Worm (Caenorhabditis elegans) whole organism, L3 larva: ENCODE measurements around the gene cng-3.

Source experiments
- R02D3.7 ChIP-seq: fragments of 150-350 bp; optimal IDR thresholded peaks from 2 replicates; lab custom pipeline; 2014; ENCODE audit warnings: missing biosample characterization, missing genetic modification characterization
- ZK546.5 ChIP-seq: sonication (generic microtip); optimal IDR thresholded peaks from 2 replicates; lab custom pipeline; 2017; ENCODE audit warnings: missing biosample characterization, missing genetic modification characterization
- ceh-16 ChIP-seq: sonication (generic microtip); optimal IDR thresholded peaks from 2 replicates; lab custom pipeline; 2017; ENCODE audit warnings: missing biosample characterization, missing genetic modification characterization
- ceh-28 ChIP-seq: fragments of 150-350 bp; optimal IDR thresholded peaks from 2 replicates; lab custom pipeline; 2014; ENCODE audit warnings: missing biosample characterization, missing genetic modification reagents, missing genetic modification characterization
- ceh-82 ChIP-seq: fragments of 150-350 bp; optimal IDR thresholded peaks from 2 replicates; lab custom pipeline; 2014; ENCODE audit warnings: missing biosample characterization, missing genetic modification characterization
- ceh-9 ChIP-seq: sonication (generic microtip); optimal IDR thresholded peaks from 2 replicates; lab custom pipeline; 2018; ENCODE audit warnings: missing biosample characterization, missing genetic modification characterization
- daf-12 ChIP-seq: fragments of 150-350 bp; optimal IDR thresholded peaks from 2 replicates; lab custom pipeline; 2014; ENCODE audit warnings: missing biosample characterization, missing genetic modification reagents, missing genetic modification characterization
- egl-27 ChIP-seq: sonication (generic microtip); optimal IDR thresholded peaks from 4 replicates; lab custom pipeline; 2017; ENCODE audit warnings: missing biosample characterization, missing genetic modification reagents, missing genetic modification characterization
- egl-5 ChIP-seq: fragments of 150-350 bp; optimal IDR thresholded peaks from 2 replicates; lab custom pipeline; 2017; ENCODE audit warnings: missing biosample characterization, missing genetic modification reagents, missing genetic modification characterization, inconsistent platforms
- elt-1 ChIP-seq: fragments of 150-350 bp; optimal IDR thresholded peaks from 2 replicates; lab custom pipeline; 2014; ENCODE audit warnings: missing biosample characterization, missing genetic modification characterization
- elt-2 ChIP-seq: sonication (generic microtip); optimal IDR thresholded peaks from 2 replicates; lab custom pipeline; 2016; ENCODE audit warnings: missing genetic modification reagents, mild to moderate bottlenecking, missing genetic modification characterization, missing compliant biosample characterization
- elt-3 ChIP-seq, 3 experiments: fragments of 150-350 bp in 1 of 3; sonication (generic microtip) in 2 of 3; optimal IDR thresholded peaks; 2 replicates in 2 of 3; 4 replicates in 1 of 3; lab custom pipeline; 2014 to 2017; ENCODE audit warnings: missing biosample characterization in 3 of 3, missing genetic modification characterization in 3 of 3
- eor-1 ChIP-seq, 2 experiments: fragments of 150-350 bp; optimal IDR thresholded peaks; 2 replicates each; lab custom pipeline; 2014 to 2018; ENCODE audit warnings: missing biosample characterization in 2 of 2, missing genetic modification characterization in 2 of 2
- fkh-10 ChIP-seq: sonication (generic microtip); optimal IDR thresholded peaks from 2 replicates; lab custom pipeline; 2017; ENCODE audit warnings: missing biosample characterization, missing genetic modification reagents, missing genetic modification characterization
- fkh-2 ChIP-seq: fragments of 150-350 bp; optimal IDR thresholded peaks from 2 replicates; lab custom pipeline; 2014; ENCODE audit warnings: missing biosample characterization, missing genetic modification reagents, missing genetic modification characterization
- fos-1 ChIP-seq: fragments of 150-350 bp; optimal IDR thresholded peaks from 2 replicates; lab custom pipeline; 2014; ENCODE audit warnings: missing biosample characterization, missing genetic modification characterization
- hmg-11 ChIP-seq: sonication (generic microtip); optimal IDR thresholded peaks from 2 replicates; lab custom pipeline; 2016; ENCODE audit warnings: missing genetic modification characterization, missing compliant biosample characterization
- jun-1 ChIP-seq: fragments of 150-350 bp; optimal IDR thresholded peaks from 2 replicates; lab custom pipeline; 2014; ENCODE audit warnings: missing biosample characterization, missing genetic modification reagents, missing genetic modification characterization
- lin-15B ChIP-seq: fragments of 150-350 bp; optimal IDR thresholded peaks from 2 replicates; lab custom pipeline; 2014; ENCODE audit warnings: missing biosample characterization, missing genetic modification characterization
- lin-39 ChIP-seq: fragments of 150-350 bp; optimal IDR thresholded peaks from 2 replicates; lab custom pipeline; 2018; ENCODE audit warnings: missing biosample characterization, missing genetic modification reagents, missing genetic modification characterization
- lsy-12 ChIP-seq: sonication (generic microtip); optimal IDR thresholded peaks from 2 replicates; lab custom pipeline; 2016; ENCODE audit warnings: mild to moderate bottlenecking, missing genetic modification characterization, missing compliant biosample characterization
- mml-1 ChIP-seq: fragments of 150-350 bp; sonication (generic microtip); optimal IDR thresholded peaks from 3 replicates; lab custom pipeline; 2014; ENCODE audit warnings: missing biosample characterization, missing genetic modification characterization
- nfya-1 ChIP-seq: sonication (generic microtip); optimal IDR thresholded peaks from 2 replicates; lab custom pipeline; 2017; ENCODE audit warnings: missing genetic modification characterization, mild to moderate bottlenecking, missing compliant biosample characterization, antibody characterized with exemption, moderate library complexity; ENCODE audit not compliant: insufficient read depth
- nhr-11 ChIP-seq: fragments of 150-350 bp; optimal IDR thresholded peaks from 2 replicates; lab custom pipeline; 2014; ENCODE audit warnings: missing biosample characterization, missing genetic modification characterization
- nhr-12 ChIP-seq: fragments of 150-350 bp; optimal IDR thresholded peaks from 2 replicates; lab custom pipeline; 2014; ENCODE audit warnings: missing biosample characterization, missing genetic modification characterization
- nhr-23 ChIP-seq: fragments of 150-350 bp; optimal IDR thresholded peaks from 2 replicates; lab custom pipeline; 2014; ENCODE audit warnings: missing biosample characterization, missing genetic modification reagents, missing genetic modification characterization
- nhr-237 ChIP-seq: fragments of 150-350 bp; optimal IDR thresholded peaks from 2 replicates; lab custom pipeline; 2014; ENCODE audit warnings: missing biosample characterization, missing genetic modification characterization
- nhr-25 ChIP-seq: sonication (generic microtip); optimal IDR thresholded peaks from 2 replicates; lab custom pipeline; 2017; ENCODE audit warnings: missing biosample characterization, missing genetic modification characterization
- nhr-28 ChIP-seq: fragments of 150-350 bp; optimal IDR thresholded peaks from 2 replicates; lab custom pipeline; 2014; ENCODE audit warnings: missing biosample characterization, missing genetic modification characterization
- nhr-43 ChIP-seq: sonication (generic microtip); optimal IDR thresholded peaks from 2 replicates; lab custom pipeline; 2016; ENCODE audit warnings: mild to moderate bottlenecking, missing genetic modification characterization, missing compliant biosample characterization; ENCODE audit not compliant: poor library complexity, severe bottlenecking
- nhr-67 ChIP-seq: fragments of 150-350 bp; optimal IDR thresholded peaks from 2 replicates; lab custom pipeline; 2014; ENCODE audit warnings: missing biosample characterization, missing genetic modification characterization
- nhr-76 ChIP-seq: fragments of 150-350 bp; sonication (generic microtip); optimal IDR thresholded peaks from 5 replicates; lab custom pipeline; 2014; ENCODE audit warnings: missing biosample characterization, missing genetic modification characterization
- nhr-77 ChIP-seq: fragments of 150-350 bp; optimal IDR thresholded peaks from 2 replicates; lab custom pipeline; 2014; ENCODE audit warnings: missing biosample characterization, missing genetic modification characterization
- pha-4 ChIP-seq: fragments of 150-350 bp; optimal IDR thresholded peaks from 2 replicates; lab custom pipeline; 2014; ENCODE audit warnings: missing biosample characterization, missing genetic modification reagents, missing genetic modification characterization
- pqm-1 ChIP-seq: fragments of 150-350 bp; optimal IDR thresholded peaks from 2 replicates; lab custom pipeline; 2017; ENCODE audit warnings: missing biosample characterization, missing genetic modification characterization, inconsistent platforms
- skn-1 ChIP-seq: fragments of 150-350 bp; optimal IDR thresholded peaks from 2 replicates; lab custom pipeline; 2014; ENCODE audit warnings: missing biosample characterization, missing genetic modification characterization
- snpc-4 ChIP-seq: fragments of 150-350 bp; optimal IDR thresholded peaks from 2 replicates; lab custom pipeline; 2014; ENCODE audit warnings: missing biosample characterization, missing genetic modification characterization
- tbx-2 ChIP-seq: sonication (generic microtip); optimal IDR thresholded peaks from 2 replicates; lab custom pipeline; 2016; ENCODE audit warnings: mild to moderate bottlenecking, missing genetic modification characterization, missing compliant biosample characterization
- unc-39 ChIP-seq: sonication (generic microtip); optimal IDR thresholded peaks from 4 replicates; lab custom pipeline; 2017; ENCODE audit warnings: missing biosample characterization, missing genetic modification characterization
- unc-62 ChIP-seq: fragments of 150-350 bp; sonication (generic microtip); optimal IDR thresholded peaks from 4 replicates; lab custom pipeline; 2014; ENCODE audit warnings: missing biosample characterization, missing genetic modification reagents, missing genetic modification characterization
- zag-1 ChIP-seq: fragments of 150-350 bp; optimal IDR thresholded peaks from 2 replicates; lab custom pipeline; 2014; ENCODE audit warnings: missing biosample characterization, missing genetic modification characterization
- ztf-11 ChIP-seq: fragments of 150-350 bp; optimal IDR thresholded peaks from 2 replicates; lab custom pipeline; 2014; ENCODE audit warnings: missing biosample characterization, missing genetic modification characterization
- ztf-4 ChIP-seq: fragments of 150-350 bp; optimal IDR thresholded peaks from 2 replicates; lab custom pipeline; 2014; ENCODE audit warnings: missing biosample characterization, missing genetic modification characterization

The cng-3 gene

ce11 chrIV:9477135-9477928 is 3.5 kb downstream of the cng-3 start, which contains the start of gene wrt-3 (continued):
- TF ChIP-seq snpc-4 (no peak), nhr-237 (no peak), elt-3 (tag; optimal IDR thresholded peaks at IDR 0.05; lab: Kevin White, UChicago) (peak in 1 of 3 experiments; percentile 68)

- no peak for TF ChIP-seq fkh-2 (tag; lab: Kevin White, UChicago)
- TF ChIP-seq ZK546.5 (tag; lab: Kevin White, UChicago), result no peak
- no peak for TF ChIP-seq nhr-25 (tag; lab: Kevin White, UChicago)
- TF ChIP-seq elt-2, result no peak
- TF ChIP-seq egl-5 (tag; lab: Kevin White, UChicago), result no peak
- TF ChIP-seq lsy-12, result no peak
- TF ChIP-seq mml-1 (tag; lab: Kevin White, UChicago), result no peak
- no peak for TF ChIP-seq ceh-9 (tag; lab: Kevin White, UChicago)
- no peak for TF ChIP-seq ceh-28 (tag; lab: Kevin White, UChicago)
- TF ChIP-seq fkh-10, result no peak
Observed at ce11 chrIV:9469293-9469692, 11.5 kb downstream of the cng-3 start.

ce11 chrIV:9467418-9467817 is 13.4 kb downstream of the cng-3 start, which contains the start of gene F38E11.6:
F38E11.6 (minus strand) TSS chrIV:9467518.
- TF ChIP-seq egl-5 (tag; lab: Kevin White, UChicago), result no peak
- no peak for TF ChIP-seq nhr-11
- TF ChIP-seq pqm-1 (tag; lab: Kevin White, UChicago), result no peak
- TF ChIP-seq elt-1 (tag; lab: Kevin White, UChicago), result no peak
- no peak for TF ChIP-seq nhr-76 (tag; lab: Kevin White, UChicago)
- no peak for TF ChIP-seq lin-39
- no peak for TF ChIP-seq ztf-4 (tag; lab: Kevin White, UChicago)
- no peak for TF ChIP-seq egl-27 (tag; lab: Kevin White, UChicago)
- TF ChIP-seq zag-1 (tag; lab: Kevin White, UChicago), result no peak
- no peak for TF ChIP-seq fkh-10
- TF ChIP-seq elt-3 (tag; optimal IDR thresholded peaks at IDR 0.05; lab: Kevin White, UChicago), result no peak
- no peak for TF ChIP-seq pha-4 (tag; lab: Kevin White, UChicago)
- no peak for TF ChIP-seq unc-62 (GFP tag; lab: Kevin White, UChicago)
- no peak for TF ChIP-seq lin-15B (tag; lab: Kevin White, UChicago)
- no peak for TF ChIP-seq ceh-82 (tag; lab: Kevin White, UChicago)
- no peak for TF ChIP-seq fkh-2 (tag; lab: Kevin White, UChicago)
- no peak for TF ChIP-seq ceh-28 (tag; lab: Kevin White, UChicago)
- no peak for TF ChIP-seq ztf-11
- TF ChIP-seq nhr-77 (tag; lab: Kevin White, UChicago), result no peak

ce11 chrIV:9464345-9464783 is 16.5 kb downstream of the cng-3 start:
- peak; percentile 81 for TF ChIP-seq snpc-4
- no peak for TF ChIP-seq eor-1 (tag; optimal IDR thresholded peaks at IDR 0.05; lab: Kevin White, UChicago)
- TF ChIP-seq unc-39 (tag; lab: Kevin White, UChicago), result no peak
- TF ChIP-seq skn-1 (tag; lab: Kevin White, UChicago), result no peak

- TF ChIP-seq nfya-1 (tag; lab: Kevin White, UChicago), result peak; percentile 78
- TF ChIP-seq nhr-237, result no peak
- no peak for TF ChIP-seq nhr-76 (tag; lab: Kevin White, UChicago)
- TF ChIP-seq tbx-2, result no peak
- TF ChIP-seq zag-1 (tag; lab: Kevin White, UChicago), result no peak
- no peak for TF ChIP-seq ceh-16 (tag; lab: Kevin White, UChicago)
- TF ChIP-seq fkh-2 (tag; lab: Kevin White, UChicago), result no peak
- peak; percentile 50 for TF ChIP-seq ceh-28 (tag; lab: Kevin White, UChicago)
- no peak for TF ChIP-seq R02D3.7 (tag; lab: Kevin White, UChicago)
- no peak for TF ChIP-seq unc-62 (GFP tag; lab: Kevin White, UChicago)
- no peak for TF ChIP-seq elt-3 (tag; optimal IDR thresholded peaks at IDR 0.05; lab: Kevin White, UChicago)
- no peak for TF ChIP-seq fos-1 (tag; lab: Kevin White, UChicago)
- peak; percentile 43 for TF ChIP-seq elt-2
- TF ChIP-seq pha-4 (tag; lab: Kevin White, UChicago), result no peak
- TF ChIP-seq daf-12 (tag; lab: Kevin White, UChicago), result no peak
- no peak for TF ChIP-seq nhr-67 (tag; lab: Kevin White, UChicago)
- peak; percentile 74 for TF ChIP-seq lin-15B (tag; lab: Kevin White, UChicago)
- peak; percentile 85 for TF ChIP-seq snpc-4
- TF ChIP-seq nhr-28 (tag; lab: Kevin White, UChicago), result no peak
- no peak for TF ChIP-seq pqm-1 (tag; lab: Kevin White, UChicago)
- peak; percentile 77 for TF ChIP-seq hmg-11 (tag; lab: Kevin White, UChicago)
- peak; percentile 57 for TF ChIP-seq nhr-23 (tag; lab: Kevin White, UChicago)
- TF ChIP-seq nhr-43 (tag; lab: Kevin White, UChicago), result no peak
- no peak for TF ChIP-seq nhr-12 (tag; lab: Kevin White, UChicago)
- TF ChIP-seq jun-1 (tag; lab: Kevin White, UChicago), result no peak
Observed at ce11 chrIV:9459224-9459781, 21.5 kb downstream of the cng-3 start, which contains the start of gene copb-2. copb-2 (plus strand) TSS chrIV:9459731.
